Fruit fly (Drosophila melanogaster) whole organism, embryonic: ENCODE results near the gene Fas2.

Source experiments
- CG7786 ChIP-seq: fragments of 200-800 bp; sonication (Bioruptor generic); optimal IDR thresholded peaks from 2 replicates; lab custom pipeline; 2016; ENCODE audit warnings: missing biosample characterization, missing genetic modification characterization
- ci ChIP-seq: fragments of 200-800 bp; sonication (Bioruptor generic); IDR thresholded peaks from 3 replicates; pipeline ENCODE4 v1.3.6; 2022; ENCODE audit warnings: missing biosample characterization, missing genetic modification characterization
- fru ChIP-seq: fragments of >200 bp; optimal IDR thresholded peaks from 2 replicates; lab custom pipeline; 2017

- TF ChIP-seq ci (GFP tag; lab: Robert Waterston, UW) = peak; percentile 90
- TF ChIP-seq fru = no peak
- no peak for TF ChIP-seq CG7786
Measured at dm6 chrX:4205346-4206178, at the start of gene Fas2.
